Comparison of ENCODE assay signal across 2 worm cellular contexts in the genomic region with DNA sequence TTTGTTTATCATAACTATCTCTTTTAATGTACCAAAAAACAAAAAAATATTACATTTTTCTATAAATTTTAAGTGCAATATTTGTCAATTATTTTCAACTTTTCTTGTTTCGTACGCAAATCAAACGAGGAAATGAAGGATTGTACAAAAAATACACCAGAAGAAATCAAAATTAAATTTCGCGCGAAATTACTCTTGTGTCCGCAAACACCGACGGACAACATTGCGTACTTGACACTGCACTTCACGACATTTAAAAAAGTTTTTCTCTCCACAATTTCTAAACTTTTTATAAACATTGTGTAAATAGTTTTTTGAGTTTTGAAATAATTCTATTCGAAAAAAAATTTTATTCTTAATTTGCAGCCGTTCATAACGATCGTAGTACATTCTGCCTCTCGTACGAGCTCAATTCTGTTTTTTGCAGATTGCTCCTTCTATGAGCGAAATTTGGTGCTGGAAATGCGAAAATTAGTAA.
TF ChIP-seq lines count a peak whose summit lies in the region.

A gene (plus strand): TSS at position 428 of the 478 bp plus-strand sequence.

TF ChIP-seq in whole organism, L2 larva, 48 proteins besides CTCF, POLR2A, EP300 and RAD21 (continued from another document):
- peak; percentile 41 for TF ChIP-seq mab-5 (tag; optimal IDR thresholded peaks at IDR 0.05; lab: Kevin White, UChicago)
- no peak for TF ChIP-seq unc-39 (tag; optimal IDR thresholded peaks at IDR 0.05; lab: Kevin White, UChicago)
- TF ChIP-seq nhr-6 (tag; optimal IDR thresholded peaks at IDR 0.05; lab: Kevin White, UChicago): peak; percentile 8
- peak; percentile 34 for TF ChIP-seq crh-2 (tag; optimal IDR thresholded peaks at IDR 0.05; lab: Kevin White, UChicago)

TF ChIP-seq in whole organism, L4 larva, 104 proteins besides CTCF, POLR2A, EP300 and RAD21 (continued from another document):
- no peak for TF ChIP-seq ama-1 (optimal IDR thresholded peaks at IDR 0.05; lab: Kevin White, UChicago)
- no peak for TF ChIP-seq madf-9 (GFP tag; conservative IDR thresholded peaks at IDR 0.05; lab: Robert Waterston, UW)
- no peak for TF ChIP-seq ctbp-1 (GFP tag; IDR thresholded peaks at IDR 0.05; lab: Robert Waterston, UW)
- TF ChIP-seq lin-15B (tag; optimal IDR thresholded peaks at IDR 0.05; lab: Kevin White, UChicago): no peak
- TF ChIP-seq mep-1 (tag; optimal IDR thresholded peaks at IDR 0.05; lab: Kevin White, UChicago): peak; percentile 38
- no peak for TF ChIP-seq zip-2 (tag; optimal IDR thresholded peaks at IDR 0.05; lab: Kevin White, UChicago)
- TF ChIP-seq skn-1 (tag; optimal IDR thresholded peaks at IDR 0.05; lab: Kevin White, UChicago): no peak
- peak in 1 of 2 experiments; percentile 82 for TF ChIP-seq lsy-2 (tag; optimal IDR thresholded peaks at IDR 0.05; lab: Kevin White, UChicago)
- TF ChIP-seq F44E2.7 (GFP tag; IDR thresholded peaks at IDR 0.05; lab: Robert Waterston, UW): no peak
- TF ChIP-seq nhr-28 (tag; optimal IDR thresholded peaks at IDR 0.05; lab: Kevin White, UChicago): peak; percentile 25
- TF ChIP-seq mes-2 (tag; optimal IDR thresholded peaks at IDR 0.05; lab: Kevin White, UChicago; ENCODE audit: poor library complexity, severe bottlenecking): peak; percentile 72
- no peak for TF ChIP-seq daf-16 (GFP tag; optimal IDR thresholded peaks at IDR 0.05; lab: Kevin White, UChicago)
- peak; percentile 31 for TF ChIP-seq daf-16 (tag; optimal IDR thresholded peaks at IDR 0.05; lab: Kevin White, UChicago)
- no peak for TF ChIP-seq tag-97 (GFP tag; IDR thresholded peaks at IDR 0.05; lab: Robert Waterston, UW)
- TF ChIP-seq lin-39 (tag; optimal IDR thresholded peaks at IDR 0.05; lab: Kevin White, UChicago): no peak
- no peak for TF ChIP-seq F49E8.2 (tag; optimal IDR thresholded peaks at IDR 0.05; lab: Kevin White, UChicago; ENCODE audit: borderline replicate concordance)
- no peak for TF ChIP-seq ceh-32 (tag; optimal IDR thresholded peaks at IDR 0.05; lab: Kevin White, UChicago; ENCODE audit: poor library complexity)
- TF ChIP-seq mxl-2 (GFP tag; conservative IDR thresholded peaks at IDR 0.05; lab: Robert Waterston, UW): no peak
- peak; percentile 96 for TF ChIP-seq dpl-1 (GFP tag; optimal IDR thresholded peaks at IDR 0.05; lab: Kevin White, UChicago)
- TF ChIP-seq pha-4 (GFP tag; IDR thresholded peaks at IDR 0.05; lab: Robert Waterston, UW): no peak
- TF ChIP-seq pha-4 (tag; optimal IDR thresholded peaks at IDR 0.05; lab: Kevin White, UChicago): no peak
- TF ChIP-seq fkh-10 (GFP tag; optimal IDR thresholded peaks at IDR 0.05; lab: Kevin White, UChicago): no peak
- no peak for TF ChIP-seq T20F7.1 (GFP tag; optimal IDR thresholded peaks at IDR 0.05; lab: Kevin White, UChicago)
- no peak for TF ChIP-seq hlh-11 (tag; optimal IDR thresholded peaks at IDR 0.05; lab: Kevin White, UChicago)
- peak; percentile 7 for TF ChIP-seq nhr-25 (tag; optimal IDR thresholded peaks at IDR 0.05; lab: Kevin White, UChicago; ENCODE audit: borderline replicate concordance, insufficient read depth)
- no peak for TF ChIP-seq nhr-77 (tag; optimal IDR thresholded peaks at IDR 0.05; lab: Kevin White, UChicago)
- TF ChIP-seq nhr-6 (tag; optimal IDR thresholded peaks at IDR 0.05; lab: Kevin White, UChicago): peak; percentile 30
- TF ChIP-seq ZK337.2 (GFP tag; IDR thresholded peaks at IDR 0.05; lab: Robert Waterston, UW): no peak
- no peak for TF ChIP-seq ceh-82 (tag; optimal IDR thresholded peaks at IDR 0.05; lab: Kevin White, UChicago)
- no peak for TF ChIP-seq nhr-102 (tag; optimal IDR thresholded peaks at IDR 0.05; lab: Kevin White, UChicago)
- no peak for TF ChIP-seq set-16 (GFP tag; IDR thresholded peaks at IDR 0.05; lab: Robert Waterston, UW)
- peak; percentile 42 for TF ChIP-seq rbr-2 (tag; optimal IDR thresholded peaks at IDR 0.05; lab: Kevin White, UChicago)
- TF ChIP-seq snpc-4 (tag; optimal IDR thresholded peaks at IDR 0.05; lab: Kevin White, UChicago): no peak
- no peak for TF ChIP-seq T26A8.4 (GFP tag; IDR thresholded peaks at IDR 0.05; lab: Robert Waterston, UW)
- no peak for TF ChIP-seq nhr-11 (tag; optimal IDR thresholded peaks at IDR 0.05; lab: Kevin White, UChicago)
- no peak for TF ChIP-seq fos-1 (tag; optimal IDR thresholded peaks at IDR 0.05; lab: Kevin White, UChicago)
